Fruit fly (Drosophila melanogaster) whole organism, adult: ENCODE measurements around the gene CG33060.

Experiments
- CG11617 ChIP-seq: fragments of 200-800 bp; sonication (Bioruptor generic); optimal IDR thresholded peaks from 2 replicates; lab custom pipeline; 2017; ENCODE audit warnings: mild to moderate bottlenecking, missing biosample characterization, missing genetic modification reagents, missing genetic modification characterization
- CG12768 ChIP-seq: fragments of 200-800 bp; sonication (Bioruptor generic); optimal IDR thresholded peaks from 2 replicates; lab custom pipeline; 2017; ENCODE audit warnings: missing biosample characterization, missing genetic modification characterization, mild to moderate bottlenecking, moderate library complexity, missing genetic modification reagents
- CG14711 ChIP-seq: fragments of 200-800 bp; sonication (Bioruptor generic); optimal IDR thresholded peaks from 2 replicates; lab custom pipeline; 2018; ENCODE audit warnings: missing biosample characterization, mild to moderate bottlenecking, missing genetic modification characterization, moderate library complexity
- CG1620 ChIP-seq: fragments of 200-800 bp; sonication (Bioruptor generic); optimal IDR thresholded peaks from 2 replicates; lab custom pipeline; 2016; ENCODE audit warnings: missing biosample characterization, missing genetic modification characterization
- CG33017 ChIP-seq: fragments of 200-800 bp; sonication (Bioruptor generic); optimal IDR thresholded peaks from 2 replicates; lab custom pipeline; 2018; ENCODE audit warnings: missing biosample characterization, mild to moderate bottlenecking, missing genetic modification characterization, moderate library complexity
- CG5204 ChIP-seq: fragments of 200-800 bp; sonication (Bioruptor generic); optimal IDR thresholded peaks from 2 replicates; lab custom pipeline; 2016; ENCODE audit warnings: missing biosample characterization, missing genetic modification characterization
- CG7045 ChIP-seq: fragments of 200-800 bp; sonication (Bioruptor generic); optimal IDR thresholded peaks from 2 replicates; lab custom pipeline; 2017; ENCODE audit warnings: missing biosample characterization, mild to moderate bottlenecking, missing genetic modification characterization
- CG7101 ChIP-seq: fragments of 200-800 bp; sonication (Bioruptor generic); optimal IDR thresholded peaks from 2 replicates; lab custom pipeline; 2018; ENCODE audit warnings: missing biosample characterization, mild to moderate bottlenecking, missing genetic modification characterization, moderate library complexity
- Clk ChIP-seq: fragments of 200-800 bp; sonication (Bioruptor generic); optimal IDR thresholded peaks from 2 replicates; lab custom pipeline; 2017; ENCODE audit warnings: missing biosample characterization, missing genetic modification characterization
- Crg-1 ChIP-seq: fragments of 200-800 bp; sonication (Bioruptor generic); optimal IDR thresholded peaks from 2 replicates; lab custom pipeline; 2016; ENCODE audit warnings: missing biosample characterization, missing genetic modification characterization
- Hr96 ChIP-seq: fragments of 200-800 bp; sonication (Bioruptor generic); optimal IDR thresholded peaks from 2 replicates; lab custom pipeline; 2016; ENCODE audit warnings: missing biosample characterization, missing genetic modification characterization
- Mnt ChIP-seq: fragments of 200-800 bp; sonication (Bioruptor generic); optimal IDR thresholded peaks from 2 replicates; lab custom pipeline; 2016; ENCODE audit warnings: missing biosample characterization, mild to moderate bottlenecking, missing genetic modification characterization
- bab1 ChIP-seq: fragments of 200-800 bp; sonication (Bioruptor generic); optimal IDR thresholded peaks from 3 replicates; lab custom pipeline; 2019; ENCODE audit warnings: missing biosample characterization, mild to moderate bottlenecking, missing genetic modification characterization, moderate library complexity
- cic ChIP-seq: fragments of 200-800 bp; sonication (Bioruptor generic); optimal IDR thresholded peaks from 2 replicates; lab custom pipeline; 2017; ENCODE audit warnings: missing biosample characterization, mild to moderate bottlenecking, missing genetic modification characterization, moderate library complexity
- cnc ChIP-seq, 2 experiments: fragments of >200 bp; optimal IDR thresholded peaks; 2 replicates each; lab custom pipeline; 2017
- kay ChIP-seq: fragments of 200-800 bp; sonication (Bioruptor generic); peaks from one replicate; lab custom pipeline; 2016; ENCODE audit warnings: missing biosample characterization, missing genetic modification characterization, borderline replicate concordance
- ovo ChIP-seq: fragments of 200-800 bp; sonication (Bioruptor generic); optimal IDR thresholded peaks from 2 replicates; lab custom pipeline; 2016; ENCODE audit warnings: missing biosample characterization, missing genetic modification characterization
- pad ChIP-seq: fragments of 200-800 bp; sonication (Bioruptor generic); optimal IDR thresholded peaks from 3 replicates; lab custom pipeline; 2017; ENCODE audit warnings: missing biosample characterization, missing genetic modification characterization, mild to moderate bottlenecking, moderate library complexity, missing genetic modification reagents
- tj ChIP-seq: fragments of 200-800 bp; sonication (Bioruptor generic); optimal IDR thresholded peaks from 3 replicates; lab custom pipeline; 2017; ENCODE audit warnings: missing biosample characterization, mild to moderate bottlenecking, missing genetic modification characterization, moderate library complexity
- toe ChIP-seq: fragments of 200-800 bp; sonication (Bioruptor generic); optimal IDR thresholded peaks from 2 replicates; lab custom pipeline; 2016; ENCODE audit warnings: missing biosample characterization, missing genetic modification characterization

CG33060 gene

dm6 chr3L:16290850-16291249, 40.0 kb upstream of the CG33060 start, which contains the start of gene CG13045:
Gene CG13045, minus strand, starts transcription at chr3L:16290950.
- TF ChIP-seq ovo (GFP tag; lab: Kevin White, UChicago) (no peak), CG11617 (GFP tag; lab: Kevin White, UChicago) (no peak), cnc (optimal IDR thresholded peaks at IDR 0.05; lab: Kevin White, UChicago) (no peak), CG14711 (tag; lab: Kevin White, UChicago) (no peak), CG7045 (no peak), CG1620 (GFP tag; lab: Kevin White, UChicago) (no peak), Clk (GFP tag; lab: Kevin White, UChicago) (no peak), Crg-1 (GFP tag; lab: Kevin White, UChicago) (no peak), CG5204 (GFP tag; lab: Kevin White, UChicago) (no peak)

- TF ChIP-seq CG12768 (GFP tag; lab: Kevin White, UChicago) (no peak), CG1620 (GFP tag; lab: Kevin White, UChicago) (no peak), tj (GFP tag; lab: Kevin White, UChicago) (no peak), CG33017 (tag; lab: Kevin White, UChicago) (no peak), toe (GFP tag; lab: Kevin White, UChicago) (no peak), Hr96 (GFP tag; lab: Kevin White, UChicago) (no peak), ovo (GFP tag; lab: Kevin White, UChicago) (no peak), cic (GFP tag; lab: Kevin White, UChicago) (no peak), bab1 (GFP tag; lab: Kevin White, UChicago) (no peak), CG11617 (GFP tag; lab: Kevin White, UChicago) (no peak), Crg-1 (GFP tag; lab: Kevin White, UChicago) (no peak), CG14711 (tag; lab: Kevin White, UChicago) (no peak), CG5204 (GFP tag; lab: Kevin White, UChicago) (no peak), CG7045 (no peak), CG7101 (no peak), Clk (GFP tag; lab: Kevin White, UChicago) (no peak), cnc (optimal IDR thresholded peaks at IDR 0.05; lab: Kevin White, UChicago) (no peak), kay (no peak), Mnt (GFP tag; lab: Kevin White, UChicago) (no peak), pad (GFP tag; lab: Kevin White, UChicago) (no peak)
Observed at dm6 chr3L:16291678-16292077, 39.2 kb upstream of the CG33060 start.

- TF ChIP-seq CG7045 (no peak), ovo (GFP tag; lab: Kevin White, UChicago) (no peak), cic (GFP tag; lab: Kevin White, UChicago) (no peak), toe (GFP tag; lab: Kevin White, UChicago) (no peak), bab1 (GFP tag; lab: Kevin White, UChicago) (no peak), Crg-1 (GFP tag; lab: Kevin White, UChicago) (no peak), Hr96 (GFP tag; lab: Kevin White, UChicago) (no peak), CG12768 (GFP tag; lab: Kevin White, UChicago) (no peak), CG11617 (GFP tag; lab: Kevin White, UChicago) (no peak), Mnt (GFP tag; lab: Kevin White, UChicago) (no peak), CG33017 (tag; lab: Kevin White, UChicago) (no peak), pad (GFP tag; lab: Kevin White, UChicago) (no peak), Clk (GFP tag; lab: Kevin White, UChicago) (no peak), CG7101 (no peak), kay (no peak), CG14711 (tag; lab: Kevin White, UChicago) (no peak)
Observed at dm6 chr3L:16295447-16295846, 35.4 kb upstream of the CG33060 start, which contains the start of gene CG4962. Gene CG4962, minus strand, starts transcription at chr3L:16295547.

dm6 chr3L:16301153-16301552, 29.7 kb upstream of the CG33060 start, which contains the start of gene CG4982:
Gene CG4982, plus strand, starts transcription at chr3L:16301453.
- no peak for TF ChIP-seq CG12768 (GFP tag; lab: Kevin White, UChicago)
- TF ChIP-seq Mnt (GFP tag; lab: Kevin White, UChicago) = no peak
- TF ChIP-seq cnc (optimal IDR thresholded peaks at IDR 0.05; lab: Kevin White, UChicago) = no peak
- no peak for TF ChIP-seq CG1620 (GFP tag; lab: Kevin White, UChicago)
- no peak for TF ChIP-seq tj (GFP tag; lab: Kevin White, UChicago)
- no peak for TF ChIP-seq ovo (GFP tag; lab: Kevin White, UChicago)
- TF ChIP-seq pad (GFP tag; lab: Kevin White, UChicago) = no peak
- TF ChIP-seq Crg-1 (GFP tag; lab: Kevin White, UChicago) = no peak
- no peak for TF ChIP-seq Hr96 (GFP tag; lab: Kevin White, UChicago)

- no peak for TF ChIP-seq Clk (GFP tag; lab: Kevin White, UChicago)
- TF ChIP-seq kay = no peak
- TF ChIP-seq pad (GFP tag; lab: Kevin White, UChicago) = no peak
- no peak for TF ChIP-seq toe (GFP tag; lab: Kevin White, UChicago)
- TF ChIP-seq CG7045 = no peak
- TF ChIP-seq CG14711 (tag; lab: Kevin White, UChicago) = no peak
- no peak for TF ChIP-seq CG7101
- no peak for TF ChIP-seq cnc (optimal IDR thresholded peaks at IDR 0.05; lab: Kevin White, UChicago)
- TF ChIP-seq ovo (GFP tag; lab: Kevin White, UChicago) = no peak
- TF ChIP-seq CG5204 (GFP tag; lab: Kevin White, UChicago) = no peak
- TF ChIP-seq Crg-1 (GFP tag; lab: Kevin White, UChicago) = no peak
- TF ChIP-seq CG12768 (GFP tag; lab: Kevin White, UChicago) = no peak
- TF ChIP-seq CG1620 (GFP tag; lab: Kevin White, UChicago) = no peak
- no peak for TF ChIP-seq CG33017 (tag; lab: Kevin White, UChicago)
Observed at dm6 chr3L:16303078-16303477, 27.8 kb upstream of the CG33060 start, which contains the start of gene CG13044. Gene CG13044, minus strand, starts transcription at chr3L:16303178.

- TF ChIP-seq kay = no peak
- no peak for TF ChIP-seq CG33017 (tag; lab: Kevin White, UChicago)
- no peak for TF ChIP-seq Crg-1 (GFP tag; lab: Kevin White, UChicago)
- no peak for TF ChIP-seq CG12768 (GFP tag; lab: Kevin White, UChicago)
- TF ChIP-seq CG7045 = no peak
- TF ChIP-seq CG1620 (GFP tag; lab: Kevin White, UChicago) = no peak
- no peak for TF ChIP-seq Hr96 (GFP tag; lab: Kevin White, UChicago)
- TF ChIP-seq Clk (GFP tag; lab: Kevin White, UChicago) = no peak
- TF ChIP-seq CG11617 (GFP tag; lab: Kevin White, UChicago) = no peak
- no peak for TF ChIP-seq cic (GFP tag; lab: Kevin White, UChicago)
- TF ChIP-seq CG7101 = no peak
- no peak for TF ChIP-seq cnc (optimal IDR thresholded peaks at IDR 0.05; lab: Kevin White, UChicago)
- no peak for TF ChIP-seq bab1 (GFP tag; lab: Kevin White, UChicago)
- no peak for TF ChIP-seq CG5204 (GFP tag; lab: Kevin White, UChicago)
- TF ChIP-seq Mnt (GFP tag; lab: Kevin White, UChicago) = no peak
- TF ChIP-seq pad (GFP tag; lab: Kevin White, UChicago) = no peak
- no peak for TF ChIP-seq ovo (GFP tag; lab: Kevin White, UChicago)
- TF ChIP-seq CG14711 (tag; lab: Kevin White, UChicago) = no peak
Observed at dm6 chr3L:16303982-16304381, 26.9 kb upstream of the CG33060 start, which contains the start of gene CG43249. Gene CG43249, plus strand, starts transcription at chr3L:16304282.
